Worm (Caenorhabditis elegans) whole organism, late embryonic: ENCODE data around the gene pmt-1.

Source experiments
- F13H6.1 ChIP-seq: sonication (generic microtip); optimal IDR thresholded peaks from 2 replicates; lab custom pipeline; 2016; ENCODE audit warnings: missing genetic modification characterization, missing compliant biosample characterization
- ets-4 ChIP-seq: sonication (generic microtip); optimal IDR thresholded peaks from 2 replicates; lab custom pipeline; 2016; ENCODE audit warnings: missing genetic modification characterization, missing compliant biosample characterization
- hlh-6 ChIP-seq: sonication (generic microtip); optimal IDR thresholded peaks from 2 replicates; lab custom pipeline; 2016; ENCODE audit warnings: missing genotype, missing genetic modification characterization, missing compliant biosample characterization
- nfya-1 ChIP-seq: sonication (generic microtip); optimal IDR thresholded peaks from 2 replicates; lab custom pipeline; 2017; ENCODE audit warnings: missing genetic modification characterization, mild to moderate bottlenecking, missing compliant biosample characterization, antibody characterized with exemption, moderate library complexity
- odd-2 ChIP-seq: sonication (generic microtip); optimal IDR thresholded peaks from 2 replicates; lab custom pipeline; 2017; ENCODE audit warnings: antibody characterized with exemption, mild to moderate bottlenecking, missing genetic modification characterization, missing compliant biosample characterization
- pha-4 ChIP-seq: fragments of 150-350 bp; optimal IDR thresholded peaks from 2 replicates; lab custom pipeline; 2018; ENCODE audit warnings: missing biosample characterization, missing genetic modification reagents, missing genetic modification characterization
- pqm-1 ChIP-seq: sonication (generic microtip); optimal IDR thresholded peaks from 2 replicates; lab custom pipeline; 2016; ENCODE audit warnings: missing genetic modification characterization, missing compliant biosample characterization
- pros-1 ChIP-seq: fragments of 150-350 bp; optimal IDR thresholded peaks from 2 replicates; lab custom pipeline; 2014; ENCODE audit warnings: missing biosample characterization, missing genetic modification reagents, missing genetic modification characterization

- TF ChIP-seq pha-4 (tag; lab: Kevin White, UChicago), result no peak
- no peak for TF ChIP-seq pros-1 (tag; lab: Kevin White, UChicago)
- no peak for TF ChIP-seq F13H6.1 (tag; lab: Kevin White, UChicago)
- no peak for TF ChIP-seq odd-2 (tag; lab: Kevin White, UChicago)
- TF ChIP-seq nfya-1 (tag; lab: Kevin White, UChicago), result no peak
- TF ChIP-seq hlh-6, result no peak
- no peak for TF ChIP-seq pqm-1 (tag; lab: Kevin White, UChicago)
- TF ChIP-seq ets-4 (tag; lab: Kevin White, UChicago), result no peak
These were observed 35.4 kb downstream of the pmt-1 start, which contains the start of gene ptr-6 for ce11 chrII:5246791-5247361.
